Worm (Caenorhabditis elegans): ENCODE measurements around the gene F25E5.8.

DNA sequence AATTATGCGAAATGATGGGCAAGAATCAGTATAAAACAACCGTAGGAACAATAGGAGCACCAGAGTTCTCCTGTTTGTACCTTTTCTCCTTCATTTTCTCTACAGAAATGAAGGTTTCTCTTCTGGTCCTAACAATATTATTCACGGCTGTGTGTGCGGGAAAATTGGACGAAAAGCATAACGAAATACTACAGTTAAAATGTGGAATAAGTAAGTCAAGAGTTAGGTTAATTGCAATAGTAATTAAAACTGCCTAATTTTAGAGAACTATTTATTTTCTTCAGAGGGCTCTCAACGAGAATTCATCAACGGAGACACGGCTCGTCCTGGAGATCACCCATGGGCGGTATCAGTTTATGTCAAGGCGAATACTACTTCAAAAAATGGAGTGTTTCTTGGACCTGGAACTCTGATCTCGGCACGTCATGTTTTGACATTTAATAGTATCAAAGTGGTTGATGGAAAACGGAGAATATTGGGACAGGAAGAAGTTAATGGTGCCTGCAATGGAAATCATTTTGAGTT, 13.6 kb downstream of the F25E5.8 start, which contains the start of gene try-12:
- no peak for TF ChIP-seq unc-120 (tag; optimal IDR thresholded peaks at IDR 0.05; ENCODE audit: poor library complexity, severe bottlenecking)
- TF ChIP-seq lsy-2 (tag; optimal IDR thresholded peaks at IDR 0.05): no peak
- no peak for TF ChIP-seq flh-1 (GFP tag; optimal IDR thresholded peaks at IDR 0.05)
- TF ChIP-seq cnd-1 (tag; optimal IDR thresholded peaks at IDR 0.05): no peak
- no peak for TF ChIP-seq sptf-1 (tag; optimal IDR thresholded peaks at IDR 0.05)
- TF ChIP-seq ceh-83 (GFP tag; optimal IDR thresholded peaks at IDR 0.05): no peak
- TF ChIP-seq nhr-76 (tag; optimal IDR thresholded peaks at IDR 0.05): no peak
- no peak for TF ChIP-seq mab-5 (tag; optimal IDR thresholded peaks at IDR 0.05)
- TF ChIP-seq elt-1 (tag; optimal IDR thresholded peaks at IDR 0.05; ENCODE audit: borderline replicate concordance, insufficient read depth): no peak
- no peak for TF ChIP-seq ces-1 (GFP tag; optimal IDR thresholded peaks at IDR 0.05)
- TF ChIP-seq nhr-2 (tag; optimal IDR thresholded peaks at IDR 0.05): no peak
